ENCODE assay signal across 1 fruit fly cellular context in the genomic region with DNA sequence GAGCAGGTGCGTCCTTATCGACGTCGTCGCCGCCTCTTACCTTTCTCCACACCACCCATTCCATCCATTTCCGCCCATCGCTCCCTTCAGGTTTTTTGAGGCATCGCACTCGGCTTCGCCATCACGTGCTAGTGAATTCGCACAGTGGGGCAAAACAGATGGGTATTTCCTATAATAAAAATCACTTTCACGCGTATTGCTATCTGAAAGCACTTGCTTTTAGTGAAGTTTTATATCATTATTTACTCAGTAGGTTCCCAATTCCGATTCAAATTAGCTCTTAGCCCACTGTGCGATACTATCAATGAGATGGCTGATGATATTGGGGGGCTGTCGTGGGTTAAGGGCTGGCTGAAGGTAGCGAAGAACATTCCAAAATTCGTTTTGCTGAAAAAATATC.
TF ChIP-seq lines count a peak whose summit lies in the region.

No protein-coding gene starts in this region.

TF ChIP-seq in whole organism, embryonic, 481 proteins besides CTCF, POLR2A, EP300 and RAD21 (continued from another document and continues in another):
- TF ChIP-seq HLH3B (GFP tag; IDR thresholded peaks at IDR 0.05; lab: Robert Waterston, UW): peak; percentile 77
- peak; percentile 24 for TF ChIP-seq CG12744 (GFP tag; optimal IDR thresholded peaks at IDR 0.05; lab: Kevin White, UChicago)
- no peak for TF ChIP-seq CG3065 (GFP tag; optimal IDR thresholded peaks at IDR 0.05; lab: Kevin White, UChicago)
- TF ChIP-seq gfzf (GFP tag; optimal IDR thresholded peaks at IDR 0.05; lab: Kevin White, UChicago): no peak
- peak; percentile 60 for TF ChIP-seq stc (GFP tag; IDR thresholded peaks at IDR 0.05; lab: Robert Waterston, UW)
- TF ChIP-seq pho (GFP tag; optimal IDR thresholded peaks at IDR 0.05; lab: Kevin White, UChicago): peak; percentile 23
- no peak for TF ChIP-seq CG17829 (tag; optimal IDR thresholded peaks at IDR 0.05; lab: Kevin White, UChicago)
- TF ChIP-seq phol (tag; optimal IDR thresholded peaks at IDR 0.05; lab: Kevin White, UChicago): no peak
- TF ChIP-seq croc (GFP tag; conservative IDR thresholded peaks at IDR 0.05; lab: Robert Waterston, UW): peak; percentile 49; the same call in 2 of the 3 replicates
- TF ChIP-seq bcd (GFP tag; optimal IDR thresholded peaks at IDR 0.05; lab: Kevin White, UChicago): peak; percentile 60
- peak; percentile 23 for TF ChIP-seq CG12942 (GFP tag; optimal IDR thresholded peaks at IDR 0.05; lab: Kevin White, UChicago)
- peak; percentile 42 for TF ChIP-seq Hand (GFP tag; optimal IDR thresholded peaks at IDR 0.05; lab: Kevin White, UChicago)
- peak; percentile 79 for TF ChIP-seq cwo (GFP tag; optimal IDR thresholded peaks at IDR 0.05; lab: Kevin White, UChicago)
- peak; percentile 49 for TF ChIP-seq bab2 (GFP tag; optimal IDR thresholded peaks at IDR 0.05; lab: Kevin White, UChicago)
- TF ChIP-seq CG3847 (GFP tag; IDR thresholded peaks at IDR 0.05; lab: Robert Waterston, UW): peak; percentile 39; the same call in 1 of the 2 replicates
- TF ChIP-seq eyg (GFP tag; optimal IDR thresholded peaks at IDR 0.05; lab: Kevin White, UChicago): peak; percentile 31
- no peak for TF ChIP-seq nau (GFP tag; optimal IDR thresholded peaks at IDR 0.05; lab: Kevin White, UChicago)
- peak; percentile 37 for TF ChIP-seq CG8089 (GFP tag; optimal IDR thresholded peaks at IDR 0.05; lab: Kevin White, UChicago)
- TF ChIP-seq lov (optimal IDR thresholded peaks at IDR 0.05; lab: Kevin White, UChicago): no peak
- TF ChIP-seq lov (GFP tag; IDR thresholded peaks at IDR 0.05; lab: Robert Waterston, UW): 0 out of 3 replicates have a peak, but pooled peaks have one; percentile 47
- peak; percentile 79 for TF ChIP-seq CG1603 (tag; optimal IDR thresholded peaks at IDR 0.05; lab: Kevin White, UChicago)
- TF ChIP-seq sug (tag; optimal IDR thresholded peaks at IDR 0.05; lab: Kevin White, UChicago): no peak
- TF ChIP-seq CG10366 (GFP tag; IDR thresholded peaks at IDR 0.05; lab: Robert Waterston, UW): peak; percentile 60
- TF ChIP-seq CG34422 (GFP tag; IDR thresholded peaks at IDR 0.05; lab: Robert Waterston, UW): peak; percentile 65; the same call in 1 of the 3 replicates
- TF ChIP-seq tgo (GFP tag; IDR thresholded peaks at IDR 0.05; lab: Robert Waterston, UW): peak; percentile 70
- no peak for TF ChIP-seq inv (GFP tag; IDR thresholded peaks at IDR 0.05; lab: Robert Waterston, UW; ENCODE audit: partially characterized antibody)
- peak; percentile 29 for TF ChIP-seq pum (GFP tag; optimal IDR thresholded peaks at IDR 0.05; lab: Kevin White, UChicago)
- TF ChIP-seq Hmr (GFP tag; optimal IDR thresholded peaks at IDR 0.05; lab: Kevin White, UChicago): peak; percentile 75
- TF ChIP-seq CG7372 (GFP tag; IDR thresholded peaks at IDR 0.05; lab: Robert Waterston, UW): peak; percentile 46; the same call in 1 of the 2 replicates
- no peak for TF ChIP-seq mirr (GFP tag; optimal IDR thresholded peaks at IDR 0.05; lab: Kevin White, UChicago)
- no peak for TF ChIP-seq CG3281 (GFP tag; optimal IDR thresholded peaks at IDR 0.05; lab: Kevin White, UChicago)
- peak; percentile 47 for TF ChIP-seq CG30431 (GFP tag; optimal IDR thresholded peaks at IDR 0.05; lab: Kevin White, UChicago)
- TF ChIP-seq CHES-1-like (GFP tag; optimal IDR thresholded peaks at IDR 0.05; lab: Kevin White, UChicago): peak; percentile 7
- peak; percentile 37; the same call in 1 of the 2 replicates for TF ChIP-seq Gsc (GFP tag; IDR thresholded peaks at IDR 0.05; lab: Robert Waterston, UW)
- TF ChIP-seq H15 (GFP tag; IDR thresholded peaks at IDR 0.05; lab: Robert Waterston, UW): 0 out of 3 replicates have a peak, but pooled peaks have one; percentile 38
- TF ChIP-seq E2f1 (GFP tag; IDR thresholded peaks at IDR 0.05; lab: Robert Waterston, UW): peak; percentile 64
- peak; percentile 43 for TF ChIP-seq CG8924 (tag; optimal IDR thresholded peaks at IDR 0.05; lab: Kevin White, UChicago)
- peak; percentile 45 for TF ChIP-seq ewg (GFP tag; optimal IDR thresholded peaks at IDR 0.05; lab: Kevin White, UChicago)
- TF ChIP-seq Doc2 (GFP tag; IDR thresholded peaks at IDR 0.05; lab: Robert Waterston, UW): no peak
- TF ChIP-seq tll (GFP tag; optimal IDR thresholded peaks at IDR 0.05; lab: Kevin White, UChicago): no peak
- peak; percentile 23 for TF ChIP-seq Atf-2 (GFP tag; optimal IDR thresholded peaks at IDR 0.05; lab: Kevin White, UChicago)
- TF ChIP-seq tx (GFP tag; optimal IDR thresholded peaks at IDR 0.05; lab: Kevin White, UChicago): peak; percentile 22
- TF ChIP-seq trem (tag; optimal IDR thresholded peaks at IDR 0.05; lab: Kevin White, UChicago): peak; percentile 41
- TF ChIP-seq CG10321 (GFP tag; IDR thresholded peaks at IDR 0.05; lab: Robert Waterston, UW): 0 out of 2 replicates have a peak, but pooled peaks have one; percentile 8
- no peak for TF ChIP-seq Opbp (GFP tag; IDR thresholded peaks at IDR 0.05; lab: Robert Waterston, UW; ENCODE audit: partially characterized antibody)
- peak; percentile 51 for TF ChIP-seq CG9817 (tag; optimal IDR thresholded peaks at IDR 0.05; lab: Kevin White, UChicago)
- TF ChIP-seq Bdp1 (GFP tag; optimal IDR thresholded peaks at IDR 0.05; lab: Kevin White, UChicago): peak; percentile 2
- TF ChIP-seq Ets97D (GFP tag; optimal IDR thresholded peaks at IDR 0.05; lab: Kevin White, UChicago): peak; percentile 18
- peak; percentile 58 for TF ChIP-seq CG12219 (GFP tag; optimal IDR thresholded peaks at IDR 0.05; lab: Kevin White, UChicago)
- TF ChIP-seq CG11696 (GFP tag; IDR thresholded peaks at IDR 0.05; lab: Robert Waterston, UW): peak; percentile 45; the same call in 1 of the 2 replicates
- peak; percentile 35 for TF ChIP-seq CG6765 (GFP tag; optimal IDR thresholded peaks at IDR 0.05; lab: Kevin White, UChicago)
- peak; percentile 43 for TF ChIP-seq Abd-B (GFP tag; optimal IDR thresholded peaks at IDR 0.05; lab: Kevin White, UChicago)
- TF ChIP-seq CG2120 (GFP tag; optimal IDR thresholded peaks at IDR 0.05; lab: Kevin White, UChicago): peak; percentile 61
- peak; percentile 2 for TF ChIP-seq Hey (tag; optimal IDR thresholded peaks at IDR 0.05; lab: Kevin White, UChicago)
- no peak for TF ChIP-seq tup (GFP tag; optimal IDR thresholded peaks at IDR 0.05; lab: Kevin White, UChicago)
- no peak for TF ChIP-seq CG1832 (GFP tag; optimal IDR thresholded peaks at IDR 0.05; lab: Kevin White, UChicago)
- peak; percentile 51 for TF ChIP-seq CG9727 (GFP tag; optimal IDR thresholded peaks at IDR 0.05; lab: Kevin White, UChicago)
- TF ChIP-seq lab (GFP tag; optimal IDR thresholded peaks at IDR 0.05; lab: Kevin White, UChicago): peak; percentile 86
- peak; percentile 57 for TF ChIP-seq jing (GFP tag; optimal IDR thresholded peaks at IDR 0.05; lab: Kevin White, UChicago)
- TF ChIP-seq Spps (tag; optimal IDR thresholded peaks at IDR 0.05; lab: Kevin White, UChicago): no peak
- TF ChIP-seq Dip3 (GFP tag; optimal IDR thresholded peaks at IDR 0.05; lab: Kevin White, UChicago): no peak
- TF ChIP-seq Hr3 (GFP tag; optimal IDR thresholded peaks at IDR 0.05; lab: Kevin White, UChicago): peak; percentile 19
- peak; percentile 30 for TF ChIP-seq CG6854 (GFP tag; optimal IDR thresholded peaks at IDR 0.05; lab: Kevin White, UChicago)
- TF ChIP-seq btn (GFP tag; optimal IDR thresholded peaks at IDR 0.05; lab: Kevin White, UChicago): no peak
- TF ChIP-seq CkIIα-i1 (GFP tag; IDR thresholded peaks at IDR 0.05; lab: Robert Waterston, UW): 0 out of 2 replicates have a peak, but pooled peaks have one; percentile 43
- no peak for TF ChIP-seq sim (GFP tag; IDR thresholded peaks at IDR 0.05; lab: Robert Waterston, UW)
- TF ChIP-seq pan (optimal IDR thresholded peaks at IDR 0.05; lab: Kevin White, UChicago): no peak
- peak in 1 of 2 experiments; percentile 81 for TF ChIP-seq pan (GFP tag; optimal IDR thresholded peaks at IDR 0.05 in 1 of 2, IDR thresholded peaks at IDR 0.05 in 1 of 2)
- peak; percentile 62 for TF ChIP-seq CG7556 (GFP tag; optimal IDR thresholded peaks at IDR 0.05; lab: Kevin White, UChicago)
- no peak for TF ChIP-seq aop (GFP tag; IDR thresholded peaks at IDR 0.05; lab: Robert Waterston, UW)
- TF ChIP-seq CG17802 (tag; optimal IDR thresholded peaks at IDR 0.05; lab: Kevin White, UChicago): peak; percentile 44
- TF ChIP-seq zfh2 (GFP tag; optimal IDR thresholded peaks at IDR 0.05; lab: Kevin White, UChicago): no peak
- TF ChIP-seq Doc3 (GFP tag; IDR thresholded peaks at IDR 0.05; lab: Robert Waterston, UW; ENCODE audit: partially characterized antibody): no peak
- peak; percentile 39 for TF ChIP-seq CG4707 (GFP tag; optimal IDR thresholded peaks at IDR 0.05; lab: Kevin White, UChicago)
- TF ChIP-seq pb (GFP tag; optimal IDR thresholded peaks at IDR 0.05; lab: Kevin White, UChicago): peak; percentile 29
- TF ChIP-seq CG3838 (GFP tag; optimal IDR thresholded peaks at IDR 0.05; lab: Kevin White, UChicago): no peak
- TF ChIP-seq C15 (GFP tag; IDR thresholded peaks at IDR 0.05; lab: Robert Waterston, UW): no peak
- no peak for TF ChIP-seq CG2202 (tag; optimal IDR thresholded peaks at IDR 0.05; lab: Kevin White, UChicago)
- TF ChIP-seq CG10543 (GFP tag; optimal IDR thresholded peaks at IDR 0.05; lab: Kevin White, UChicago): no peak
- TF ChIP-seq CG17186 (GFP tag; optimal IDR thresholded peaks at IDR 0.05; lab: Kevin White, UChicago): no peak
- TF ChIP-seq onecut (GFP tag; IDR thresholded peaks at IDR 0.05; lab: Robert Waterston, UW): peak; percentile 63
- no peak for TF ChIP-seq HmgZ (tag; optimal IDR thresholded peaks at IDR 0.05; lab: Kevin White, UChicago)
- peak in 1 of 2 experiments; percentile 73 for TF ChIP-seq bsh (GFP tag; optimal IDR thresholded peaks at IDR 0.05; lab: Kevin White, UChicago)
- TF ChIP-seq jumu (GFP tag; optimal IDR thresholded peaks at IDR 0.05; lab: Kevin White, UChicago): peak; percentile 62
- no peak for TF ChIP-seq CG15479 (GFP tag; optimal IDR thresholded peaks at IDR 0.05; lab: Kevin White, UChicago)
- TF ChIP-seq CG31365 (tag; optimal IDR thresholded peaks at IDR 0.05; lab: Kevin White, UChicago): peak; percentile 25
- peak; percentile 54 for TF ChIP-seq org-1 (GFP tag; optimal IDR thresholded peaks at IDR 0.05; lab: Kevin White, UChicago)
- TF ChIP-seq HmgD (GFP tag; optimal IDR thresholded peaks at IDR 0.05; lab: Kevin White, UChicago): no peak
- TF ChIP-seq gce (GFP tag; IDR thresholded peaks at IDR 0.05; lab: Robert Waterston, UW): peak; percentile 62; the same call in 1 of the 3 replicates
- peak; percentile 79 for TF ChIP-seq CG11504 (tag; optimal IDR thresholded peaks at IDR 0.05; lab: Kevin White, UChicago)
- no peak for TF ChIP-seq CG2129 (GFP tag; IDR thresholded peaks at IDR 0.05; lab: Robert Waterston, UW; ENCODE audit: partially characterized antibody)
- no peak for TF ChIP-seq CG30020 (tag; optimal IDR thresholded peaks at IDR 0.05; lab: Kevin White, UChicago)
- peak; percentile 37; the same call in 1 of the 3 replicates for TF ChIP-seq CG7357 (GFP tag; IDR thresholded peaks at IDR 0.05; lab: Robert Waterston, UW)
- TF ChIP-seq Usf (GFP tag; optimal IDR thresholded peaks at IDR 0.05; lab: Kevin White, UChicago): no peak
- peak; percentile 75 for TF ChIP-seq CG12769 (tag; optimal IDR thresholded peaks at IDR 0.05; lab: Kevin White, UChicago)
- peak; percentile 21; the same call in 1 of the 2 replicates for TF ChIP-seq dimm (GFP tag; IDR thresholded peaks at IDR 0.05; lab: Robert Waterston, UW)
- no peak for TF ChIP-seq usp (GFP tag; optimal IDR thresholded peaks at IDR 0.05; lab: Kevin White, UChicago)
- peak; percentile 13 for TF ChIP-seq Jarid2 (GFP tag; optimal IDR thresholded peaks at IDR 0.05; lab: Kevin White, UChicago)
- TF ChIP-seq Optix (GFP tag; IDR thresholded peaks at IDR 0.05; lab: Robert Waterston, UW): peak; percentile 62; the same call in 2 of the 3 replicates
- peak; percentile 28 for TF ChIP-seq CG2875 (GFP tag; optimal IDR thresholded peaks at IDR 0.05; lab: Kevin White, UChicago)
- peak; percentile 72 for TF ChIP-seq Mrtf (GFP tag; IDR thresholded peaks at IDR 0.05; lab: Robert Waterston, UW)
- TF ChIP-seq so (GFP tag; IDR thresholded peaks at IDR 0.05; lab: Robert Waterston, UW): peak; percentile 61; the same call in 1 of the 3 replicates
- TF ChIP-seq ems (GFP tag; optimal IDR thresholded peaks at IDR 0.05; lab: Kevin White, UChicago): peak; percentile 62
- TF ChIP-seq ab (GFP tag; optimal IDR thresholded peaks at IDR 0.05; lab: Kevin White, UChicago): no peak
- peak; percentile 77 for TF ChIP-seq dysf (GFP tag; IDR thresholded peaks at IDR 0.05; lab: Robert Waterston, UW)
- TF ChIP-seq CG11085 (GFP tag; IDR thresholded peaks at IDR 0.05; lab: Robert Waterston, UW): no peak
- peak; percentile 35 for TF ChIP-seq Dad (GFP tag; optimal IDR thresholded peaks at IDR 0.05; lab: Kevin White, UChicago)
- TF ChIP-seq CG11456 (GFP tag; IDR thresholded peaks at IDR 0.05; lab: Robert Waterston, UW): peak; percentile 78
- TF ChIP-seq dati (GFP tag; IDR thresholded peaks at IDR 0.05; lab: Robert Waterston, UW): peak; percentile 52; the same call in 1 of the 2 replicates
- TF ChIP-seq Dek (tag; optimal IDR thresholded peaks at IDR 0.05; lab: Kevin White, UChicago): no peak
- no peak; the same call in 1 of the 3 replicates for TF ChIP-seq Dbx (GFP tag; IDR thresholded peaks at IDR 0.05; lab: Robert Waterston, UW)
- TF ChIP-seq rib (GFP tag; IDR thresholded peaks at IDR 0.05; lab: Robert Waterston, UW): no peak
- peak; percentile 27 for TF ChIP-seq en (GFP tag; optimal IDR thresholded peaks at IDR 0.05; lab: Kevin White, UChicago)
- peak; percentile 52 for TF ChIP-seq esg (GFP tag; conservative IDR thresholded peaks at IDR 0.05; lab: Robert Waterston, UW)
- TF ChIP-seq nerfin-1 (tag; optimal IDR thresholded peaks at IDR 0.05; lab: Kevin White, UChicago): no peak
- TF ChIP-seq dm (GFP tag; optimal IDR thresholded peaks at IDR 0.05; lab: Kevin White, UChicago): no peak
- no peak for TF ChIP-seq CrebB (tag; optimal IDR thresholded peaks at IDR 0.05; lab: Kevin White, UChicago)
- no peak for TF ChIP-seq hb (GFP tag; IDR thresholded peaks at IDR 0.05; lab: Robert Waterston, UW; ENCODE audit: partially characterized antibody)
- peak; percentile 25 for TF ChIP-seq NK7.1 (GFP tag; optimal IDR thresholded peaks at IDR 0.05; lab: Kevin White, UChicago)
- no peak for TF ChIP-seq da (GFP tag; optimal IDR thresholded peaks at IDR 0.05; lab: Kevin White, UChicago)
- TF ChIP-seq Fer3 (tag; optimal IDR thresholded peaks at IDR 0.05; lab: Kevin White, UChicago): peak; percentile 60
- TF ChIP-seq CG14667 (GFP tag; IDR thresholded peaks at IDR 0.05; lab: Robert Waterston, UW): peak; percentile 56; the same call in 1 of the 2 replicates
- TF ChIP-seq Antp (GFP tag; optimal IDR thresholded peaks at IDR 0.05; lab: Kevin White, UChicago): peak; percentile 67
- TF ChIP-seq ttk (GFP tag; IDR thresholded peaks at IDR 0.05; lab: Robert Waterston, UW): peak; percentile 72
- peak; percentile 9 for TF ChIP-seq fd3F (GFP tag; optimal IDR thresholded peaks at IDR 0.05; lab: Kevin White, UChicago)
